Fruit fly (Drosophila melanogaster): ENCODE data around the gene CG15506.

Gene CG15506

DNA sequence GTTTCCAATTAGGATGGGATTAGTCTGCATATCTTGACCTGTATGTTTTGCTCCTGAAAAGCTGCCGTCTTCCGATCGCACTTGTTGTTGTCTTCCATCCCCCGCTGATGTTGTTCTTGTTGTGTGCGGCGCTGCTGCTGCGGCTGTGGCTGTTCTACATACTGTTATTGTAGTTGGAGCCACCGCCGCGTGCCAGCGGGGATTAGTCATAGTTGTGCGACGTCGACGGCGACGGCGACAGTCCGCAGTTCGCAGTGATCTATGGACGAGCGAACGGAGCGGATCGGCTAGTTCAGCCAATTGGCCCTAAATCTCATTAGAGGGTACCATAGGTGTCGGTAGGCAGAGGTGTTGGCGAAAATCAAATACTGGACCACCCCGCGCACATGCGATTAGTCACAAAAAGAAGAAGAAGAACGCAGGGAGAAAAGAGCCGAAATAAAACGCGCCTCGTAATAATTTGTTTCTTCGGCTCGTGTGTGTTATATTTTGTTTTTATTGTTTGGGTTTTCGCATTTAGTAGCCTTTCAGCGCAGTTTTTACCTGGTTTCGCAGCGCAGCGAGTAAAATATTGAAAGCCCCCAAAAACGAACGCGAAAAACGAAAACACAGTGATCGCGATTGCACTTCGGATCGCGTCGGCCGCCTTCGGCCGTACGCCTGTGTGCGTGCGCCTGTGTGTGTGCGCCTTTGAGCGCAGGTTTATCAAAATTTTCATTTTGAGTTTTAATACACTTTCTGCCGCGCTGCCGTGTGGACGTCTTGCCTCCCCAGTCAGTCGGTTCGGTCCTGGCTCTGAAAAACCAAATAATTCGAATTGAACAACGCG is 47.0 kb downstream of the CG15506 start, which contains the start of gene kay:
kay (plus strand) TSS at position 729 of the 829 bp plus-strand sequence.
- no peak for TF ChIP-seq CG15710 (tag; optimal IDR thresholded peaks at IDR 0.05)
- TF ChIP-seq CG4496 (GFP tag; IDR thresholded peaks at IDR 0.05): peak; percentile 42; the same call in 2 of the 3 replicates
- peak; percentile 7 for TF ChIP-seq CG13204 (GFP tag; optimal IDR thresholded peaks at IDR 0.05)

DNA sequence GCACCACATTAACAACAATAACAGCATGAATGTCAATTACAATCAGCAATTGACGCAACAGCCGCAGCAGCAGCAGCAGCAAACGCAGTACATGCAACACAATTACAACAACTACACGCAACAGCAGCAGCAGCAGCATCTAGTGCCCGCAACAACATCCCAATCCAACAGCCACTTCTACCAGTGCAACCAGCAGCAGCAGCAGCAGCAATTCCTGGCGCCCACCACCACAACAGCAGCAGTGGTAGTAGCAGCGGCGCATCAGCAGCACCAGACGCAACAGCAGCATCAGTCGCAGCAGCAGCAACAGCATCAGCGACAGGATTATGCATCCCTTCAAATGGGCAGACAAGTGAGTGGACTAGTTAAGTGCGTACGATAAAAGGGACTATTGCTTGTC is 48.8 kb downstream of the CG15506 start:
- TF ChIP-seq CG10348 (GFP tag; IDR thresholded peaks at IDR 0.05) (no peak), CG8159 (tag; optimal IDR thresholded peaks at IDR 0.05) (no peak), Ets98B (GFP tag; IDR thresholded peaks at IDR 0.05) (no peak), fd96Ca (GFP tag; IDR thresholded peaks at IDR 0.05) (no peak), CG34367 (tag; optimal IDR thresholded peaks at IDR 0.05) (no peak), gl (tag; optimal IDR thresholded peaks at IDR 0.05) (no peak), CG8301 (tag; optimal IDR thresholded peaks at IDR 0.05) (no peak), rn (GFP tag; IDR thresholded peaks at IDR 0.05) (no peak), CG32121 (GFP tag; IDR thresholded peaks at IDR 0.05) (no peak), CG12605 (GFP tag; IDR thresholded peaks at IDR 0.05) (no peak), CG9948 (tag; optimal IDR thresholded peaks at IDR 0.05) (no peak), D1 (tag; optimal IDR thresholded peaks at IDR 0.05) (no peak), CG17806 (tag; optimal IDR thresholded peaks at IDR 0.05) (no peak)

DNA sequence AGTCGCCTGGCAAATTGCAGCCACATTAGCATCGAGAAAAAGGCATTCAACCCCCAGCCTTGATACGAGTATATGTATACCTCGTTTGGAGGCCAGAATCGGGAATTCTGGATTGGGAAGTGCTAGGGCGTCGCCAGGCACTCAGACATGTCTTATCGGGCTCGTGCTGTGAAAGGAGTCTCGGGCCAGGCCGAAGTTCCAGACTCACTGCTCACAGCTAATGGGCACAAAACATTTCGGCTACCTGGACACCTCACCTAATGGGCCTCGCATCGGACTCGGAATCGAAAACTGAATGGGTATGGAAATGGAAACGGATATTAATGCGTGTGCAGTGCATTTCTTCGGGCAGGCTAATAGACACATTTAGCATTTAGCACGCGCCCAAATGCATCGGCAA is 52.5 kb downstream of the CG15506 start:
- TF ChIP-seq fd96Ca (GFP tag; IDR thresholded peaks at IDR 0.05) (no peak), Ets98B (GFP tag; IDR thresholded peaks at IDR 0.05) (no peak), Pif1B (GFP tag; optimal IDR thresholded peaks at IDR 0.05) (no peak), CG32121 (GFP tag; IDR thresholded peaks at IDR 0.05) (no peak), CG9948 (tag; optimal IDR thresholded peaks at IDR 0.05) (no peak), CG12605 (GFP tag; IDR thresholded peaks at IDR 0.05) (no peak), CG15710 (tag; optimal IDR thresholded peaks at IDR 0.05) (no peak), CG10348 (GFP tag; IDR thresholded peaks at IDR 0.05) (no peak), Snoo (tag; optimal IDR thresholded peaks at IDR 0.05) (no peak), CG8301 (tag; optimal IDR thresholded peaks at IDR 0.05) (no peak), CG17806 (tag; optimal IDR thresholded peaks at IDR 0.05) (no peak), CG4496 (GFP tag; IDR thresholded peaks at IDR 0.05) (no peak), CG14655 (GFP tag; optimal IDR thresholded peaks at IDR 0.05) (no peak), rn (GFP tag; IDR thresholded peaks at IDR 0.05) (no peak), EcR (GFP tag; optimal IDR thresholded peaks at IDR 0.05) (no peak), gl (tag; optimal IDR thresholded peaks at IDR 0.05) (no peak), CG34367 (tag; optimal IDR thresholded peaks at IDR 0.05) (no peak), Pif1A (GFP tag; optimal IDR thresholded peaks at IDR 0.05) (no peak)

DNA sequence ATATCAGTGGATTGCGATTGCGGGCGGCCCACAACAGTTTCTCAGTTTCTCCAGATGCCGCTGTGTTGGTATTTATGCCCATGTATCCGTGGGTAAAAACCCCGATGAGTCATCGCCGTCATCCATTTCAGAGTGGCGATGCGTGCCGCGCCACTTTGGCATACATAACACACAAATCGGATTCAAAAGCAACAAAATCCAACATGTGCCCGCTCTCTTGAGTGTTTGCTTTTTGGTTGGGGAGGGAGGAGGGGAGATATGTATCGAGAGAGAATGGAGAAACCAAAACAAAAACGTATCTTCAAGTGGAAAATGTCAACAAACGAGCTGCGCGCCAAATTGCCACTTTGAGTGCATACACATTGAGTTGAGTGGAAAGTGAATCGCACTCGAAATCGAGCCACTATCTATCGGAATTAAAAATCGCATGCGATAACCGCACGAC is 53.2 kb downstream of the CG15506 start:
- no peak for TF ChIP-seq Pif1B (GFP tag; optimal IDR thresholded peaks at IDR 0.05)
- peak; percentile 49 for TF ChIP-seq CG12605 (GFP tag; IDR thresholded peaks at IDR 0.05)
- TF ChIP-seq EcR (GFP tag; optimal IDR thresholded peaks at IDR 0.05): peak; percentile 83
- no peak for TF ChIP-seq CG32121 (GFP tag; IDR thresholded peaks at IDR 0.05)
- no peak; the same call in 1 of the 2 replicates for TF ChIP-seq Ets98B (GFP tag; IDR thresholded peaks at IDR 0.05)
- 0 out of 3 replicates have a peak, but pooled peaks have one; percentile 37 for TF ChIP-seq fd96Ca (GFP tag; IDR thresholded peaks at IDR 0.05)
